Fruit fly (Drosophila melanogaster): Measurements from ENCODE around the gene tin.

DNA sequence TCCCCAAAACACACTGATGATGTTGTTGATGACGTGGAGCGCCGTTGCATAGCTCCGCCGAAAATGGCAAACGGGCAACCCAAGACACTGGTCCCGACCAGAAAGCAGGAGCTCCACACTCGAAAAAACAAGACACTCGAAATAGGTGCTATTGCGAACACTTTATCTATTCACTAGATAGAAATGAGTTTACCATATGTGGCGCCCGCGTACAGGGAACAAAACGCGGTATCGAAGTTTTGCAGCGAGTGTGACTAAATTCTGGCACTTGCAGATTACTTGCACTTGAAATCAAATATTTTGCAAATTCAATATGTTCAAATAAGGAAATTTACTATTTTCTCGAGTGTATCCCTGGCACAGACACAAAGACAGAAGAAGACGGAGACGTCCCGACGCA is 33.8 kb upstream of the tin start:
- TF ChIP-seq net (GFP tag; optimal IDR thresholded peaks at IDR 0.05) (peak; percentile 66), Sox15 (GFP tag; optimal IDR thresholded peaks at IDR 0.05) (peak; percentile 30), CG11294 (GFP tag; IDR thresholded peaks at IDR 0.05) (0 out of 2 replicates have a peak, but pooled peaks have one; percentile 11), Sox102F (GFP tag; optimal IDR thresholded peaks at IDR 0.05) (peak; percentile 44), CG6854 (GFP tag; optimal IDR thresholded peaks at IDR 0.05) (no peak), Blimp-1 (GFP tag; optimal IDR thresholded peaks at IDR 0.05) (no peak), Sox14 (GFP tag; optimal IDR thresholded peaks at IDR 0.05) (peak; percentile 62)
